Worm (Caenorhabditis elegans): ENCODE data around the gene msp-10.

Gene msp-10

DNA sequence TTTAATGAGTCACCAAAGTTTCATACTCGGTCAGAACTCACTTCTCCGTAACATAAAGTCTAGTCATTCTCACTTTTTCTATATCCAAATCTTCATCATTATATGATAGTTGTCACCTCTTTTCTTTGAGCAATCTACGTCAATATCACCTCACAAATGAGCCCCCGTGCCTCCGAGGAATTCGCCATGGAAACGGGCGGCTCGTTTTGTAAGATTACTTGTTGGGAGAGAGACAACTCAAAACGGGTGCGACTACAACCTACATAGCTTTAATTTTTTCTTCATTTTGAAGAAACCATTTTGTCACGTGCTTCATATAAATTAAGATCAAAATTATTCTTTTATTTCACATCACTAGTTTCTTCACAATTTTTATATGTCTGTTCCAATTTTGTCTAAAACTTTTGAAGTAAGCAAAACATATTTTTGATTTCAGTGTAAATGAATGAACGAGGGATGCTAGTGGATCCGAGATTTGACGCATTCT lies 41.5 kb downstream of the msp-10 start, which contains the start of gene nhr-4:
nhr-4 (plus strand) TSS at position 437 of the 487 bp plus-strand sequence.
- TF ChIP-seq snpc-4 (tag; optimal IDR thresholded peaks at IDR 0.05) (no peak), grh-1 (GFP tag; IDR thresholded peaks at IDR 0.05) (no peak), ets-5 (GFP tag; IDR thresholded peaks at IDR 0.05) (no peak), efl-1 (optimal IDR thresholded peaks at IDR 0.05) (no peak), efl-1 (GFP tag; optimal IDR thresholded peaks at IDR 0.05 in 1 of 2) (peak in 1 of 2 experiments; percentile 56), elt-2 (tag; optimal IDR thresholded peaks at IDR 0.05) (no peak), lin-39 (tag; optimal IDR thresholded peaks at IDR 0.05) (no peak), lir-3 (tag; optimal IDR thresholded peaks at IDR 0.05; ENCODE audit: poor library complexity) (no peak), dsc-1 (tag; optimal IDR thresholded peaks at IDR 0.05) (peak; percentile 27), nhr-85 (tag) (no peak), swsn-7 (tag; optimal IDR thresholded peaks at IDR 0.05) (no peak), fkh-8 (tag; optimal IDR thresholded peaks at IDR 0.05) (peak; percentile 71), hpl-2 (GFP tag; optimal IDR thresholded peaks at IDR 0.05) (no peak), C04F5.9 (tag; optimal IDR thresholded peaks at IDR 0.05) (no peak), nhr-76 (tag; optimal IDR thresholded peaks at IDR 0.05) (no peak), mef-2 (tag; optimal IDR thresholded peaks at IDR 0.05) (no peak), nhr-237 (tag; optimal IDR thresholded peaks at IDR 0.05) (no peak), ztf-4 (tag; optimal IDR thresholded peaks at IDR 0.05) (no peak), lin-15B (tag; optimal IDR thresholded peaks at IDR 0.05) (no peak), sox-4 (tag; optimal IDR thresholded peaks at IDR 0.05) (no peak), nhr-47 (tag; optimal IDR thresholded peaks at IDR 0.05) (peak; percentile 0), fkh-10 (GFP tag; optimal IDR thresholded peaks at IDR 0.05) (no peak), nhr-71 (tag; optimal IDR thresholded peaks at IDR 0.05) (peak; percentile 12), pax-3 (tag; optimal IDR thresholded peaks at IDR 0.05) (no peak), pqm-1 (tag; optimal IDR thresholded peaks at IDR 0.05) (no peak), aha-1 (tag; optimal IDR thresholded peaks at IDR 0.05) (no peak), unc-130 (tag; optimal IDR thresholded peaks at IDR 0.05) (no peak), nhr-77 (tag; optimal IDR thresholded peaks at IDR 0.05) (no peak), vab-15 (tag; optimal IDR thresholded peaks at IDR 0.05) (no peak), fkh-4 (tag; optimal IDR thresholded peaks at IDR 0.05; ENCODE audit: borderline replicate concordance) (no peak), hlh-17 (GFP tag; optimal IDR thresholded peaks at IDR 0.05; ENCODE audit: borderline replicate concordance) (no peak), egl-13 (tag; optimal IDR thresholded peaks at IDR 0.05) (no peak), lin-14 (GFP tag; optimal IDR thresholded peaks at IDR 0.05) (no peak), irx-1 (tag; optimal IDR thresholded peaks at IDR 0.05) (no peak), fos-1 (tag; optimal IDR thresholded peaks at IDR 0.05) (no peak), snu-23 (GFP tag; optimal IDR thresholded peaks at IDR 0.05) (no peak), mab-9 (GFP tag; IDR thresholded peaks at IDR 0.05) (no peak), nhr-19 (GFP tag; conservative IDR thresholded peaks at IDR 0.05) (no peak), zag-1 (tag; optimal IDR thresholded peaks at IDR 0.05) (no peak), pag-3 (tag; optimal IDR thresholded peaks at IDR 0.05; ENCODE audit: borderline replicate concordance, insufficient read depth) (no peak)

DNA sequence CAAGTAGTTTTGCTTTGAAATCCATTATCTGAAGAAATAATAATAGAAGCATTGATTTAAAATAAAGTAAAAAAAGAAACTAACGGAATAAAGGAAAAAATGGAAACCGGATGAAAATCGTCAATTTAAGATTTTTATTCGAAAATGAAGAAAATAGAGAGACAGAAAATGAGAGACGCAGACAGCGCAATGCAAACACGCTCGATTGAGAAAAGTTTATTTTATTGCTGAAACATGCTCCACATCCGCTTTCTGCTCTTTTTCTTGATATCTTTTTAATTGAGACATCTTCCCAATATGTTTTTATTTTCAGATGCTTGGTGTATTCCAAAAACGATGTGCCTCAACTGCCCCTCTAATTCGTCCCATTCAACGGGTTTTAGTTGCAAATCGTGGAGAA lies 46.8 kb downstream of the msp-10 start, which contains the start of the genes prp-18 and mccc-1:
prp-18 (minus strand) TSS at position 127 of the 400 bp plus-strand sequence.
mccc-1 (plus strand) TSS at position 314 of the 400 bp plus-strand sequence.
- TF ChIP-seq lin-14 (GFP tag; optimal IDR thresholded peaks at IDR 0.05) (peak; percentile 74), snpc-4 (tag; optimal IDR thresholded peaks at IDR 0.05) (no peak), F16B12.6 (tag; optimal IDR thresholded peaks at IDR 0.05) (no peak), C16A3.4 (tag; optimal IDR thresholded peaks at IDR 0.05) (peak; percentile 62), grh-1 (GFP tag; IDR thresholded peaks at IDR 0.05) (no peak), aha-1 (tag; optimal IDR thresholded peaks at IDR 0.05) (no peak), alr-1 (tag; optimal IDR thresholded peaks at IDR 0.05; ENCODE audit: borderline replicate concordance) (no peak), lsy-2 (tag; optimal IDR thresholded peaks at IDR 0.05) (peak in 1 of 2 experiments; percentile 57), sox-4 (tag; optimal IDR thresholded peaks at IDR 0.05) (no peak), lin-13 (GFP tag; optimal IDR thresholded peaks at IDR 0.05) (no peak), nhr-20 (tag; optimal IDR thresholded peaks at IDR 0.05) (no peak), egl-13 (tag; optimal IDR thresholded peaks at IDR 0.05) (no peak), mep-1 (tag; optimal IDR thresholded peaks at IDR 0.05) (peak; percentile 74), elt-3 (tag; optimal IDR thresholded peaks at IDR 0.05) (no peak), ceh-82 (tag; optimal IDR thresholded peaks at IDR 0.05) (peak in 1 of 3 experiments; percentile 62), isw-1 (GFP tag; IDR thresholded peaks at IDR 0.05) (peak; percentile 36), ama-1 (optimal IDR thresholded peaks at IDR 0.05) (no peak), ceh-8 (GFP tag; optimal IDR thresholded peaks at IDR 0.05) (no peak), pqm-1 (tag; optimal IDR thresholded peaks at IDR 0.05) (no peak), mdl-1 (tag; optimal IDR thresholded peaks at IDR 0.05) (peak in 1 of 2 experiments; percentile 16), blmp-1 (tag; optimal IDR thresholded peaks at IDR 0.05) (peak; percentile 30), hpl-2 (GFP tag; optimal IDR thresholded peaks at IDR 0.05) (no peak), nhr-85 (tag) (peak; percentile 33)

Data from whole organism, L1 larva.